Fruit fly (Drosophila melanogaster): ENCODE results near the gene CG31673.
A peak's percentile ranks its signal among the peaks of the same experiment; 100 is the strongest.

Gene CG31673

dm6 chr2L:20821249-20822024 is 8.0 kb upstream of the CG31673 start (continued):
- no peak for TF ChIP-seq lilli (GFP tag; optimal IDR thresholded peaks at IDR 0.05)
- peak; percentile 63 for TF ChIP-seq Blimp-1 (GFP tag; optimal IDR thresholded peaks at IDR 0.05)
- TF ChIP-seq gcm2 (GFP tag; optimal IDR thresholded peaks at IDR 0.05), result no peak
- no peak for TF ChIP-seq CG12155 (GFP tag; optimal IDR thresholded peaks at IDR 0.05)
- no peak for TF ChIP-seq ap (GFP tag; IDR thresholded peaks at IDR 0.05)
- TF ChIP-seq ewg (GFP tag; optimal IDR thresholded peaks at IDR 0.05), result no peak
- TF ChIP-seq gsb (GFP tag; IDR thresholded peaks at IDR 0.05), result no peak
- peak; percentile 82; the same call in 3 of the 4 replicates for TF ChIP-seq chinmo (GFP tag; IDR thresholded peaks at IDR 0.05; ENCODE audit: partially characterized antibody)
- TF ChIP-seq CG10147 (GFP tag; optimal IDR thresholded peaks at IDR 0.05), result no peak
- TF ChIP-seq NC2α (GFP tag; optimal IDR thresholded peaks at IDR 0.05), result no peak
- peak; percentile 79 for TF ChIP-seq Deaf1 (tag; optimal IDR thresholded peaks at IDR 0.05)
- no peak for TF ChIP-seq hb (GFP tag; IDR thresholded peaks at IDR 0.05; ENCODE audit: partially characterized antibody)
- no peak for TF ChIP-seq peb (GFP tag; IDR thresholded peaks at IDR 0.05)
- peak; percentile 56; the same call in 2 of the 3 replicates for TF ChIP-seq zen2 (GFP tag; IDR thresholded peaks at IDR 0.05; ENCODE audit: partially characterized antibody)
- TF ChIP-seq CG17361 (GFP tag; IDR thresholded peaks at IDR 0.05), result no peak
- TF ChIP-seq CG17359 (tag; optimal IDR thresholded peaks at IDR 0.05), result peak; percentile 44
- TF ChIP-seq CG2202 (tag; optimal IDR thresholded peaks at IDR 0.05), result no peak
- TF ChIP-seq HLHmδ (GFP tag; optimal IDR thresholded peaks at IDR 0.05), result peak; percentile 23
- TF ChIP-seq Mad (GFP tag; optimal IDR thresholded peaks at IDR 0.05), result peak; percentile 25
- TF ChIP-seq CG12942 (GFP tag; optimal IDR thresholded peaks at IDR 0.05), result no peak
- TF ChIP-seq CG10209 (GFP tag; optimal IDR thresholded peaks at IDR 0.05), result no peak
- no peak for TF ChIP-seq aop (GFP tag; IDR thresholded peaks at IDR 0.05)
- no peak for TF ChIP-seq corto (GFP tag; optimal IDR thresholded peaks at IDR 0.05)
- TF ChIP-seq p53 (GFP tag; optimal IDR thresholded peaks at IDR 0.05), result no peak
- TF ChIP-seq pros (GFP tag; optimal IDR thresholded peaks at IDR 0.05), result peak; percentile 94
- TF ChIP-seq CG32532 (GFP tag; IDR thresholded peaks at IDR 0.05), result peak; percentile 56
- TF ChIP-seq CG13296 (GFP tag; optimal IDR thresholded peaks at IDR 0.05), result no peak
- no peak for TF ChIP-seq Hr3 (GFP tag; optimal IDR thresholded peaks at IDR 0.05)
- no peak for TF ChIP-seq Taf1 (GFP tag; IDR thresholded peaks at IDR 0.05)
- peak; percentile 23 for TF ChIP-seq Lhr (GFP tag; optimal IDR thresholded peaks at IDR 0.05)
- no peak for TF ChIP-seq Hmx (GFP tag; optimal IDR thresholded peaks at IDR 0.05)
- no peak for TF ChIP-seq wdn (GFP tag; IDR thresholded peaks at IDR 0.05)
- TF ChIP-seq ems (GFP tag; optimal IDR thresholded peaks at IDR 0.05), result no peak
- no peak for TF ChIP-seq Myb (GFP tag; optimal IDR thresholded peaks at IDR 0.05)
- no peak for TF ChIP-seq Tbp (GFP tag; optimal IDR thresholded peaks at IDR 0.05)
- no peak for TF ChIP-seq Lpt (GFP tag; optimal IDR thresholded peaks at IDR 0.05)
- no peak for TF ChIP-seq CG5180 (GFP tag; optimal IDR thresholded peaks at IDR 0.05)
- TF ChIP-seq CG3065 (GFP tag; optimal IDR thresholded peaks at IDR 0.05), result no peak
- no peak for TF ChIP-seq amos (GFP tag; IDR thresholded peaks at IDR 0.05; ENCODE audit: partially characterized antibody)
- 0 out of 3 replicates have a peak, but pooled peaks have one; percentile 24 for TF ChIP-seq Dbx (GFP tag; IDR thresholded peaks at IDR 0.05)
- no peak for TF ChIP-seq ttk (GFP tag; IDR thresholded peaks at IDR 0.05)
- TF ChIP-seq wor (GFP tag; IDR thresholded peaks at IDR 0.05), result no peak
- TF ChIP-seq PHDP (tag; optimal IDR thresholded peaks at IDR 0.05), result no peak
- peak; percentile 10 for TF ChIP-seq CG17912 (GFP tag; optimal IDR thresholded peaks at IDR 0.05)
- TF ChIP-seq dmrt11E (tag; optimal IDR thresholded peaks at IDR 0.05), result no peak
- peak; percentile 8 for TF ChIP-seq Fer3 (tag; optimal IDR thresholded peaks at IDR 0.05)
- no peak for TF ChIP-seq tin (GFP tag; optimal IDR thresholded peaks at IDR 0.05)
- no peak for TF ChIP-seq CG7372 (GFP tag; IDR thresholded peaks at IDR 0.05)
- peak; percentile 14 for TF ChIP-seq nom (GFP tag; optimal IDR thresholded peaks at IDR 0.05)
- TF ChIP-seq CG15479 (GFP tag; optimal IDR thresholded peaks at IDR 0.05), result no peak

All from whole organism, embryonic.